Worm (Caenorhabditis elegans) whole organism, early embryonic: Measurements from ENCODE around the gene VF13D12L.3.

Experiments used
- F13C5.2 ChIP-seq: sonication (generic microtip); optimal IDR thresholded peaks from 2 replicates; lab custom pipeline; 2017; ENCODE audit warnings: mild to moderate bottlenecking, missing genetic modification characterization, inconsistent platforms, missing compliant biosample characterization
- ama-1 ChIP-seq: fragments of 150-350 bp; optimal IDR thresholded peaks from 2 replicates; lab custom pipeline; 2014
- ceh-13 ChIP-seq: fragments of 200-800 bp; sonication (Bioruptor generic); optimal IDR thresholded peaks from 2 replicates; lab custom pipeline; 2018; ENCODE audit warnings: mild to moderate bottlenecking, missing genetic modification characterization, missing compliant biosample characterization
- ceh-36 ChIP-seq: sonication (generic microtip); optimal IDR thresholded peaks from 2 replicates; lab custom pipeline; 2016; ENCODE audit warnings: missing genetic modification characterization, inconsistent platforms, missing compliant biosample characterization
- flt-1 ChIP-seq: fragments of 200-800 bp; sonication (Bioruptor generic); IDR thresholded peaks from 2 replicates; pipeline ENCODE4 v1.3.6; 2022; ENCODE audit warnings: missing genetic modification characterization, missing compliant biosample characterization
- hmbx-1 ChIP-seq: sonication (generic microtip); optimal IDR thresholded peaks from 2 replicates; lab custom pipeline; 2016; ENCODE audit warnings: mild to moderate bottlenecking, missing genetic modification characterization, missing compliant biosample characterization
- hmg-4 ChIP-seq: fragments of 200-800 bp; sonication (Bioruptor generic); optimal IDR thresholded peaks from 2 replicates; lab custom pipeline; 2018; ENCODE audit warnings: mild to moderate bottlenecking, missing genetic modification characterization, missing compliant biosample characterization
- hnd-1 ChIP-seq: sonication (generic microtip); optimal IDR thresholded peaks from 2 replicates; lab custom pipeline; 2016; ENCODE audit warnings: missing genetic modification characterization, missing compliant biosample characterization
- scrt-1 ChIP-seq: fragments of 200-800 bp; sonication (Bioruptor generic); IDR thresholded peaks from 2 replicates; pipeline ENCODE4 v1.3.6; 2022; ENCODE audit warnings: missing genetic modification characterization, missing compliant biosample characterization
- sea-1 ChIP-seq: fragments of 200-800 bp; sonication (Bioruptor generic); conservative IDR thresholded peaks from 2 replicates; pipeline ENCODE4 v1.3.6; 2022; ENCODE audit warnings: missing genetic modification characterization, missing compliant biosample characterization
- tbx-11 ChIP-seq: fragments of 200-800 bp; sonication (Bioruptor generic); IDR thresholded peaks from 2 replicates; pipeline ENCODE4 v1.3.6; 2022; ENCODE audit warnings: missing genetic modification characterization, missing compliant biosample characterization
- tbx-37 ChIP-seq: fragments of 200-800 bp; sonication (Bioruptor generic); conservative IDR thresholded peaks from 2 replicates; pipeline ENCODE4 v1.3.6; 2022; ENCODE audit warnings: missing genetic modification reagents, missing genetic modification characterization, missing compliant biosample characterization
- tra-4 ChIP-seq: sonication (generic microtip); optimal IDR thresholded peaks from 2 replicates; lab custom pipeline; 2017; ENCODE audit warnings: missing genetic modification characterization, missing compliant biosample characterization

DNA sequence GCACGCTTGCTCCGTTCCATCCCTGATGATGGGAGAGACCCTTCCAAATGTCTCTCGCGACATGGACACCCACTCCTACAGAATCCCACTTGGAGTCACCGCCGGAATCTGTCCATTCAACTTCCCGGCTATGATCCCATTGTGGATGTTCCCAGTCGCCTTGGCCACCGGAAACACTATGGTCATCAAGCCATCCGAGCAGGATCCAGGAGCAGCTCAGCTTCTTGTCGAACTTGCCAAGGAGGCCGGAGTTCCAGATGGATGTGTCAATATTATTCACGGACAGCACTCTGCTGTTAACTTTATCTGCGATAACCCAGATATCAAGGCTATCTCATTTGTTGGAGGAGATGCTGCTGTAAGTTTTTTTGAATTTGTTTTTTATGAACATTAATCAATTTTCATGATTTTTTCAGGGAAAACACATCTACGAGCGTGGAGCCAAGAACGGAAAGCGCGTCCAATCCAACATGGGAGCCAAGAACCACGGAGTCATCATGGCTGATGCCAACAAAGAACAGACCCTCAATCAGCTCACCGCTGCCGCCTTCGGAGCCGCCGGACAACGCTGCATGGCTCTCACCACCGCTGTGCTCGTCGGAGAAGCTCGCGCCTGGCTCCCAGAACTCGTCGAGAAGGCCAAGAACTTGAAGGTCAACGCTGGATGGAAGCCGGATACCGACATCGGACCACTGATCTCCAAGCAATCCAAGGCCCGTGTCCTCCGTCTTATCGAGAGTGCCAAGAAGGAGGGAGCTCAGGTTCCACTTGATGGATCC lies 24.1 kb downstream of the VF13D12L.3 start:
- TF ChIP-seq F13C5.2 (tag; lab: Kevin White, UChicago) (no peak), sea-1 (GFP tag; lab: Robert Waterston, UW) (no peak), tbx-11 (no peak), scrt-1 (GFP tag; lab: Robert Waterston, UW) (no peak), tra-4 (no peak), ama-1 (no peak), hnd-1 (no peak), ceh-13 (GFP tag; lab: Kevin White, UChicago) (no peak), ceh-36 (tag; lab: Kevin White, UChicago) (no peak), hmbx-1 (tag; lab: Kevin White, UChicago) (no peak), flt-1 (GFP tag; lab: Robert Waterston, UW) (no peak), tbx-37 (GFP tag; lab: Robert Waterston, UW) (no peak), hmg-4 (GFP tag; lab: Kevin White, UChicago) (no peak)
